Worm (Caenorhabditis elegans): ENCODE results near the gene sri-69.

DNA sequence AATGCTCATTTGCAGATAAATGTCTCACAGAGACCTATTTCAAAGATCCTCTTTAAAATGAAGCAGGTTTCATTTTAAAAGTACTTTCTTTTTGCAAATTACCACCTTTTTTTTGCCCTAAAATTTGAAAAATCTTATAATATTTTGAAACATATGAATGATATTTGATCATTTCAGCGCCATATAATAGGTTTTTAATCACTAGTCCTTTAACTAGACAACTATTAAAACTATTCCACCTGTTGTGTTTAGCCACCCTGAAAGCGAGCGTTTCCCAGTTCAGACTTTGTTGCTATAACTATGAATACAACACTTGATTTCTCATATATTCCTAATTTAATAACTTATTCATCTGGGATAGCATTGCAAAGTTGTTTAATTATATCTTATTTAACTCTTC lies 16.5 kb downstream of the sri-69 start, which contains the start of gene srz-95:
- no peak for TF ChIP-seq B0310.2 (tag; optimal IDR thresholded peaks at IDR 0.05)
- no peak for TF ChIP-seq tra-4 (tag; optimal IDR thresholded peaks at IDR 0.05)
- TF ChIP-seq sea-1 (GFP tag; conservative IDR thresholded peaks at IDR 0.05) = no peak
- no peak for TF ChIP-seq ama-1 (optimal IDR thresholded peaks at IDR 0.05)
- TF ChIP-seq ets-7 (tag; optimal IDR thresholded peaks at IDR 0.05) = no peak
- no peak for TF ChIP-seq scrt-1 (GFP tag; IDR thresholded peaks at IDR 0.05)
- no peak for TF ChIP-seq F13C5.2 (tag; optimal IDR thresholded peaks at IDR 0.05)
- no peak for TF ChIP-seq aly-1 (tag; optimal IDR thresholded peaks at IDR 0.05)
- TF ChIP-seq flt-1 (GFP tag; IDR thresholded peaks at IDR 0.05) = no peak

Data from whole organism, early embryonic.